Worm (Caenorhabditis elegans): ENCODE data around the gene C27C12.1.

The C27C12.1 gene

DNA sequence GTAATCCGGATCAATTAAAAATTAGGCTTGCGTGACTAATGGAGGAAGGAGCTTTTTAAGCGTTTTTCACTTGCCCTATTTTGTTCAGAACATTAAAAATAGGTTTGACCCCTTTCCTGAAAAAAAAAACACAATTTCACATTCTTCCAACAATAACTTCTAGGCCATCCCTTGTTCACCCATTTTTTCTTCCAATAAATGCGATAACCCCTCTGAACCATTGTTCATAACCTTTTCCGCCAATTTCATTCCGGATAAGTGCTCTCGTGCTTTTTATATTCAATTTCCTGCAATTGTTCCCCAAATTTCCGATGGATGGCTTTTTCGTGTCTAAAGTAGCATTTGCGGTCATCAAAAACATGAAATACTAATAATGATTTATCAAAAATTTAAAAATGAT lies 38.1 kb downstream of the C27C12.1 start (continued):
- no peak for TF ChIP-seq F49E8.2 (tag; optimal IDR thresholded peaks at IDR 0.05; ENCODE audit: insufficient read depth)
- no peak for TF ChIP-seq F23B12.7 (tag; optimal IDR thresholded peaks at IDR 0.05; ENCODE audit: insufficient read depth)
- TF ChIP-seq ztf-3 (GFP tag; optimal IDR thresholded peaks at IDR 0.05): no peak
- 0 out of 2 replicates have a peak, but pooled peaks have one; percentile 13 for TF ChIP-seq Y53G8AR.9 (GFP tag; conservative IDR thresholded peaks at IDR 0.05)
- no peak for TF ChIP-seq F57A8.1 (GFP tag; optimal IDR thresholded peaks at IDR 0.05)
- TF ChIP-seq ceh-27 (GFP tag; optimal IDR thresholded peaks at IDR 0.05): no peak

ce11 chrX:14813398-14813797 lies 40.2 kb downstream of the C27C12.1 start:
- TF ChIP-seq madf-6 (GFP tag; IDR thresholded peaks at IDR 0.05): no peak
- TF ChIP-seq lin-35 (GFP tag; optimal IDR thresholded peaks at IDR 0.05): peak in 1 of 3 experiments; percentile 21
- TF ChIP-seq F33H1.4 (GFP tag; IDR thresholded peaks at IDR 0.05): no peak
- TF ChIP-seq lir-1 (GFP tag; conservative IDR thresholded peaks at IDR 0.05): no peak
- TF ChIP-seq C06A6.2 (GFP tag; conservative IDR thresholded peaks at IDR 0.05): peak; percentile 79
- TF ChIP-seq zim-3 (tag; optimal IDR thresholded peaks at IDR 0.05): no peak
- 0 out of 2 replicates have a peak, but pooled peaks have one; percentile 21 for TF ChIP-seq K11D2.4 (GFP tag; IDR thresholded peaks at IDR 0.05)
- peak; percentile 13 for TF ChIP-seq madf-10 (tag; optimal IDR thresholded peaks at IDR 0.05)
- TF ChIP-seq Y53G8AR.9 (GFP tag; conservative IDR thresholded peaks at IDR 0.05): no peak
- peak; percentile 36 for TF ChIP-seq tlf-1 (GFP tag; optimal IDR thresholded peaks at IDR 0.05)
- peak; percentile 4 for TF ChIP-seq repo-1 (tag; optimal IDR thresholded peaks at IDR 0.05)
- TF ChIP-seq snpc-1.3 (tag; optimal IDR thresholded peaks at IDR 0.05; ENCODE audit: insufficient read depth): no peak
- TF ChIP-seq let-607 (tag; optimal IDR thresholded peaks at IDR 0.05): peak in 1 of 2 experiments; percentile 8
- peak; percentile 48 for TF ChIP-seq tbp1 (GFP tag; optimal IDR thresholded peaks at IDR 0.05)
- 0 out of 2 replicates have a peak, but pooled peaks have one; percentile 19 for TF ChIP-seq rcor-1 (GFP tag; IDR thresholded peaks at IDR 0.05)
- peak; percentile 45 for TF ChIP-seq F23B12.7 (tag; optimal IDR thresholded peaks at IDR 0.05; ENCODE audit: insufficient read depth)
- TF ChIP-seq ceh-27 (GFP tag; optimal IDR thresholded peaks at IDR 0.05): peak; percentile 19
- peak; percentile 19 for TF ChIP-seq nhr-80 (tag; optimal IDR thresholded peaks at IDR 0.05)
- TF ChIP-seq hmg-1.2 (GFP tag; IDR thresholded peaks at IDR 0.05): peak; percentile 25; the same call in 1 of the 2 replicates
- TF ChIP-seq dox-1 (GFP tag; IDR thresholded peaks at IDR 0.05): peak; percentile 43; the same call in 1 of the 2 replicates
- peak; percentile 91 for TF ChIP-seq gei-17 (GFP tag; optimal IDR thresholded peaks at IDR 0.05)
- TF ChIP-seq ZK185.1 (tag; optimal IDR thresholded peaks at IDR 0.05; ENCODE audit: poor library complexity, severe bottlenecking): peak; percentile 68
- peak; percentile 92 for TF ChIP-seq lin-40 (tag; optimal IDR thresholded peaks at IDR 0.05)
- TF ChIP-seq hmg-20 (GFP tag; IDR thresholded peaks at IDR 0.05): no peak
- no peak for TF ChIP-seq ztf-28 (GFP tag; IDR thresholded peaks at IDR 0.05)
- TF ChIP-seq somi-1 (GFP tag; optimal IDR thresholded peaks at IDR 0.05): peak; percentile 10
- no peak for TF ChIP-seq rpc-1 (optimal IDR thresholded peaks at IDR 0.05)
- TF ChIP-seq rpc-1 (tag; optimal IDR thresholded peaks at IDR 0.05): no peak
- peak; percentile 13 for TF ChIP-seq F22D6.2 (tag; optimal IDR thresholded peaks at IDR 0.05)
- 0 out of 2 replicates have a peak, but pooled peaks have one; percentile 16 for TF ChIP-seq mcd-1 (GFP tag; IDR thresholded peaks at IDR 0.05)
- no peak for TF ChIP-seq snpc-4 (GFP tag; optimal IDR thresholded peaks at IDR 0.05)
- peak in 3 of 4 experiments; percentile 6 to 41 (median 17) for TF ChIP-seq snpc-4 (tag; optimal IDR thresholded peaks at IDR 0.05)
- TF ChIP-seq hlh-12 (tag; optimal IDR thresholded peaks at IDR 0.05): no peak
- no peak for TF ChIP-seq cebp-1 (GFP tag; IDR thresholded peaks at IDR 0.05)
- peak; percentile 56 for TF ChIP-seq cebp-1 (tag; optimal IDR thresholded peaks at IDR 0.05)
- TF ChIP-seq fkh-3 (tag; optimal IDR thresholded peaks at IDR 0.05): no peak
